Worm (Caenorhabditis elegans): ENCODE results near the gene ZK105.13.
A peak's percentile ranks its signal among the peaks of the same experiment; 100 is the strongest.

Gene ZK105.13

ce11 chrV:7728679-7729027 is 15.7 kb upstream of the ZK105.13 start, which contains the start of gene Y97E10C.1:
Gene Y97E10C.1, plus strand, starts transcription at chrV:7728879.
- TF ChIP-seq flt-1 (GFP tag; IDR thresholded peaks at IDR 0.05) (no peak), ref-1 (GFP tag; conservative IDR thresholded peaks at IDR 0.05) (no peak), ztf-29 (GFP tag; IDR thresholded peaks at IDR 0.05) (no peak), tab-1 (GFP tag; IDR thresholded peaks at IDR 0.05) (no peak), cog-1 (tag; optimal IDR thresholded peaks at IDR 0.05) (no peak), ztf-23 (GFP tag; IDR thresholded peaks at IDR 0.05) (no peak), med-1 (GFP tag; optimal IDR thresholded peaks at IDR 0.05; ENCODE audit: insufficient read depth) (no peak), klf-2 (GFP tag; conservative IDR thresholded peaks at IDR 0.05) (no peak), T22C8.4 (GFP tag; IDR thresholded peaks at IDR 0.05) (no peak)

- no peak; the same call in 1 of the 2 replicates for TF ChIP-seq T22C8.4 (GFP tag; IDR thresholded peaks at IDR 0.05)
- peak; percentile 48 for TF ChIP-seq cog-1 (tag; optimal IDR thresholded peaks at IDR 0.05)
- TF ChIP-seq tab-1 (GFP tag; IDR thresholded peaks at IDR 0.05), result no peak
- TF ChIP-seq ref-1 (GFP tag; conservative IDR thresholded peaks at IDR 0.05), result no peak
- TF ChIP-seq klf-2 (GFP tag; conservative IDR thresholded peaks at IDR 0.05), result 0 out of 2 replicates have a peak, but pooled peaks have one; percentile 36
- no peak for TF ChIP-seq ztf-29 (GFP tag; IDR thresholded peaks at IDR 0.05)
- no peak for TF ChIP-seq ztf-23 (GFP tag; IDR thresholded peaks at IDR 0.05)
- TF ChIP-seq flt-1 (GFP tag; IDR thresholded peaks at IDR 0.05), result 0 out of 2 replicates have a peak, but pooled peaks have one; percentile 41
- TF ChIP-seq med-1 (GFP tag; optimal IDR thresholded peaks at IDR 0.05; ENCODE audit: insufficient read depth), result no peak
Measured at ce11 chrV:7728003-7728678, 15.2 kb upstream of the ZK105.13 start.

ce11 chrV:7726927-7727326 is 14.0 kb upstream of the ZK105.13 start:
- no peak for TF ChIP-seq cog-1 (tag; optimal IDR thresholded peaks at IDR 0.05)
- TF ChIP-seq med-1 (GFP tag; optimal IDR thresholded peaks at IDR 0.05; ENCODE audit: insufficient read depth), result no peak
- no peak for TF ChIP-seq ztf-23 (GFP tag; IDR thresholded peaks at IDR 0.05)
- no peak for TF ChIP-seq ztf-29 (GFP tag; IDR thresholded peaks at IDR 0.05)
- no peak for TF ChIP-seq klf-2 (GFP tag; conservative IDR thresholded peaks at IDR 0.05)
- no peak for TF ChIP-seq ref-1 (GFP tag; conservative IDR thresholded peaks at IDR 0.05)
- no peak for TF ChIP-seq flt-1 (GFP tag; IDR thresholded peaks at IDR 0.05)
- TF ChIP-seq T22C8.4 (GFP tag; IDR thresholded peaks at IDR 0.05), result no peak

- TF ChIP-seq klf-2 (GFP tag; conservative IDR thresholded peaks at IDR 0.05) (no peak), cog-1 (tag; optimal IDR thresholded peaks at IDR 0.05) (no peak), ztf-29 (GFP tag; IDR thresholded peaks at IDR 0.05) (no peak), ref-1 (GFP tag; conservative IDR thresholded peaks at IDR 0.05) (no peak), ztf-23 (GFP tag; IDR thresholded peaks at IDR 0.05) (no peak), med-1 (GFP tag; optimal IDR thresholded peaks at IDR 0.05; ENCODE audit: insufficient read depth) (no peak), tab-1 (GFP tag; IDR thresholded peaks at IDR 0.05) (no peak), T22C8.4 (GFP tag; IDR thresholded peaks at IDR 0.05) (no peak), flt-1 (GFP tag; IDR thresholded peaks at IDR 0.05) (no peak)
Measured at ce11 chrV:7726202-7726601, 13.2 kb upstream of the ZK105.13 start.

- no peak for TF ChIP-seq tab-1 (GFP tag; IDR thresholded peaks at IDR 0.05)
- TF ChIP-seq med-1 (GFP tag; optimal IDR thresholded peaks at IDR 0.05; ENCODE audit: insufficient read depth), result no peak
- TF ChIP-seq klf-2 (GFP tag; conservative IDR thresholded peaks at IDR 0.05), result no peak
- TF ChIP-seq T22C8.4 (GFP tag; IDR thresholded peaks at IDR 0.05), result no peak
- TF ChIP-seq ztf-23 (GFP tag; IDR thresholded peaks at IDR 0.05), result no peak
- TF ChIP-seq ztf-29 (GFP tag; IDR thresholded peaks at IDR 0.05), result no peak
- no peak for TF ChIP-seq cog-1 (tag; optimal IDR thresholded peaks at IDR 0.05)
- no peak for TF ChIP-seq flt-1 (GFP tag; IDR thresholded peaks at IDR 0.05)
- no peak for TF ChIP-seq ref-1 (GFP tag; conservative IDR thresholded peaks at IDR 0.05)
Measured at ce11 chrV:7723967-7724544, 11.1 kb upstream of the ZK105.13 start, which contains the start of the genes ZK105.6 and ZK105.8. Gene ZK105.6, minus strand, starts transcription at chrV:7724067. Gene ZK105.8, plus strand, starts transcription at chrV:7724494.

- TF ChIP-seq med-1 (GFP tag; optimal IDR thresholded peaks at IDR 0.05; ENCODE audit: insufficient read depth), result no peak
- no peak for TF ChIP-seq T22C8.4 (GFP tag; IDR thresholded peaks at IDR 0.05)
- no peak for TF ChIP-seq flt-1 (GFP tag; IDR thresholded peaks at IDR 0.05)
- TF ChIP-seq cog-1 (tag; optimal IDR thresholded peaks at IDR 0.05), result no peak
- TF ChIP-seq tab-1 (GFP tag; IDR thresholded peaks at IDR 0.05), result no peak
- TF ChIP-seq klf-2 (GFP tag; conservative IDR thresholded peaks at IDR 0.05), result no peak
- no peak for TF ChIP-seq ztf-29 (GFP tag; IDR thresholded peaks at IDR 0.05)
- TF ChIP-seq ref-1 (GFP tag; conservative IDR thresholded peaks at IDR 0.05), result no peak
- TF ChIP-seq ztf-23 (GFP tag; IDR thresholded peaks at IDR 0.05), result no peak
Measured at ce11 chrV:7721945-7722344, 9.0 kb upstream of the ZK105.13 start, which contains the start of gene ZK105.14. Gene ZK105.14, minus strand, starts transcription at chrV:7722045.

ce11 chrV:7717629-7718028 is 4.7 kb upstream of the ZK105.13 start, which contains the start of gene ZK105.5:
Gene ZK105.5, minus strand, starts transcription at chrV:7717729.
- TF ChIP-seq T22C8.4 (GFP tag; IDR thresholded peaks at IDR 0.05) (no peak), ztf-23 (GFP tag; IDR thresholded peaks at IDR 0.05) (no peak), klf-2 (GFP tag; conservative IDR thresholded peaks at IDR 0.05) (no peak), cog-1 (tag; optimal IDR thresholded peaks at IDR 0.05) (no peak), flt-1 (GFP tag; IDR thresholded peaks at IDR 0.05) (no peak), ref-1 (GFP tag; conservative IDR thresholded peaks at IDR 0.05) (no peak), ztf-29 (GFP tag; IDR thresholded peaks at IDR 0.05) (no peak), tab-1 (GFP tag; IDR thresholded peaks at IDR 0.05) (no peak), med-1 (GFP tag; optimal IDR thresholded peaks at IDR 0.05; ENCODE audit: insufficient read depth) (no peak)

ce11 chrV:7716034-7716433 is 3.1 kb upstream of the ZK105.13 start, which contains the start of gene ZK105.12:
Gene ZK105.12, minus strand, starts transcription at chrV:7716134.
- TF ChIP-seq med-1 (GFP tag; optimal IDR thresholded peaks at IDR 0.05; ENCODE audit: insufficient read depth) (no peak), tab-1 (GFP tag; IDR thresholded peaks at IDR 0.05) (no peak), ref-1 (GFP tag; conservative IDR thresholded peaks at IDR 0.05) (no peak), cog-1 (tag; optimal IDR thresholded peaks at IDR 0.05) (no peak), ztf-29 (GFP tag; IDR thresholded peaks at IDR 0.05) (no peak), ztf-23 (GFP tag; IDR thresholded peaks at IDR 0.05) (no peak), klf-2 (GFP tag; conservative IDR thresholded peaks at IDR 0.05) (no peak), flt-1 (GFP tag; IDR thresholded peaks at IDR 0.05) (no peak), T22C8.4 (GFP tag; IDR thresholded peaks at IDR 0.05) (no peak)

ce11 chrV:7713691-7714090 is 719 bp upstream of the ZK105.13 start, which contains the start of gene ZK105.1:
Gene ZK105.1, plus strand, starts transcription at chrV:7713991.
- TF ChIP-seq ztf-23 (GFP tag; IDR thresholded peaks at IDR 0.05) (no peak), klf-2 (GFP tag; conservative IDR thresholded peaks at IDR 0.05) (no peak), ref-1 (GFP tag; conservative IDR thresholded peaks at IDR 0.05) (no peak), cog-1 (tag; optimal IDR thresholded peaks at IDR 0.05) (no peak)
